Fruit fly (Drosophila melanogaster) whole organism, embryonic: Measurements from ENCODE around the gene swa.

Experiments
- CG10147 ChIP-seq: fragments of 200-800 bp; sonication (Bioruptor generic); optimal IDR thresholded peaks from 2 replicates; lab custom pipeline; 2019; ENCODE audit warnings: missing biosample characterization, mild to moderate bottlenecking, missing genetic modification characterization, moderate library complexity
- CG10979 ChIP-seq: fragments of 200-800 bp; sonication (Bioruptor generic); optimal IDR thresholded peaks from 2 replicates; lab custom pipeline; 2018; ENCODE audit warnings: missing biosample characterization, mild to moderate bottlenecking, missing genetic modification characterization, moderate library complexity
- CG12236 ChIP-seq: fragments of 200-800 bp; sonication (Bioruptor generic); optimal IDR thresholded peaks from 2 replicates; lab custom pipeline; 2016; ENCODE audit warnings: missing biosample characterization, missing genetic modification characterization
- CG14860 ChIP-seq: fragments of 200-800 bp; sonication (Bioruptor generic); IDR thresholded peaks from 3 replicates; pipeline ENCODE4 v1.3.6; 2022; ENCODE audit warnings: missing biosample characterization, missing genetic modification characterization; ENCODE audit not compliant: partially characterized antibody
- CG15269 ChIP-seq: fragments of 200-800 bp; sonication (Bioruptor generic); optimal IDR thresholded peaks from 2 replicates; lab custom pipeline; 2018; ENCODE audit warnings: missing biosample characterization, mild to moderate bottlenecking, missing genetic modification characterization, moderate library complexity
- CG17361 ChIP-seq: fragments of 200-800 bp; sonication (Bioruptor generic); IDR thresholded peaks from 3 replicates; pipeline ENCODE4 v1.3.6; 2022; ENCODE audit warnings: missing biosample characterization, missing genetic modification characterization
- CG17385 ChIP-seq: fragments of 200-800 bp; sonication (Bioruptor generic); optimal IDR thresholded peaks from 3 replicates; lab custom pipeline; 2018; ENCODE audit warnings: missing biosample characterization, mild to moderate bottlenecking, missing genetic modification characterization
- CG3163 ChIP-seq: fragments of 200-800 bp; sonication (Bioruptor generic); optimal IDR thresholded peaks from 3 replicates; lab custom pipeline; 2016; ENCODE audit warnings: missing biosample characterization, missing genetic modification characterization
- CG33213 ChIP-seq: fragments of 200-800 bp; sonication (Bioruptor generic); optimal IDR thresholded peaks from 3 replicates; lab custom pipeline; 2016; ENCODE audit warnings: missing biosample characterization, missing genetic modification characterization
- CG3407 ChIP-seq: fragments of 200-800 bp; sonication (Bioruptor generic); optimal IDR thresholded peaks from 2 replicates; lab custom pipeline; 2018; ENCODE audit warnings: missing biosample characterization, mild to moderate bottlenecking, missing genetic modification characterization
- CG7556 ChIP-seq: fragments of 200-800 bp; sonication (Bioruptor generic); optimal IDR thresholded peaks from 2 replicates; lab custom pipeline; 2017; ENCODE audit warnings: missing biosample characterization, mild to moderate bottlenecking, missing genetic modification characterization
- CG7963 ChIP-seq: fragments of 200-800 bp; sonication (Bioruptor generic); IDR thresholded peaks from 3 replicates; pipeline ENCODE4 v1.3.6; 2022; ENCODE audit warnings: missing biosample characterization, missing genetic modification characterization; ENCODE audit not compliant: partially characterized antibody
- CG8089 ChIP-seq: fragments of 200-800 bp; sonication (Bioruptor generic); optimal IDR thresholded peaks from 3 replicates; lab custom pipeline; 2016; ENCODE audit warnings: missing biosample characterization, missing genetic modification characterization
- CG9876 ChIP-seq: fragments of 200-800 bp; sonication (Bioruptor generic); optimal IDR thresholded peaks from 2 replicates; lab custom pipeline; 2016; ENCODE audit warnings: missing biosample characterization, missing genetic modification characterization
- CG9932 ChIP-seq: fragments of 200-800 bp; sonication (Bioruptor generic); IDR thresholded peaks from 2 replicates; pipeline ENCODE4 v1.3.6; 2022; ENCODE audit warnings: missing biosample characterization, missing genetic modification characterization
- CTCF ChIP-seq: fragments of 200-800 bp; sonication (Bioruptor generic); optimal IDR thresholded peaks from 2 replicates; lab custom pipeline; 2017; ENCODE audit warnings: missing biosample characterization, mild to moderate bottlenecking, missing genetic modification characterization, moderate library complexity
- Dek ChIP-seq: fragments of 200-800 bp; sonication (Bioruptor generic); optimal IDR thresholded peaks from 3 replicates; lab custom pipeline; 2019; ENCODE audit warnings: missing biosample characterization, mild to moderate bottlenecking, missing genetic modification characterization, moderate library complexity
- Dref ChIP-seq: fragments of 200-800 bp; sonication (Bioruptor generic); IDR thresholded peaks from 2 replicates; pipeline ENCODE4 v1.3.6; 2022; ENCODE audit warnings: missing biosample characterization, missing genetic modification characterization
- H15 ChIP-seq: fragments of 200-800 bp; sonication (Bioruptor generic); IDR thresholded peaks from 3 replicates; pipeline ENCODE4 v1.3.6; 2022; ENCODE audit warnings: missing biosample characterization, missing genetic modification characterization
- Kr ChIP-seq: fragments of 200-800 bp; sonication (Bioruptor generic); optimal IDR thresholded peaks from 2 replicates; lab custom pipeline; 2017; ENCODE audit warnings: missing biosample characterization, mild to moderate bottlenecking, missing genetic modification characterization
- MBD-R2 ChIP-seq: fragments of 200-800 bp; sonication (Bioruptor generic); IDR thresholded peaks from 2 replicates; pipeline ENCODE4 v1.3.6; 2022; ENCODE audit warnings: missing biosample characterization, missing genetic modification characterization
- Mad ChIP-seq: fragments of 200-800 bp; sonication (Bioruptor generic); optimal IDR thresholded peaks from 2 replicates; lab custom pipeline; 2016; ENCODE audit warnings: missing biosample characterization, missing genetic modification characterization
- Myb ChIP-seq: fragments of 200-800 bp; sonication (Bioruptor generic); optimal IDR thresholded peaks from 2 replicates; lab custom pipeline; 2016; ENCODE audit warnings: missing biosample characterization, missing genetic modification characterization
- NC2β ChIP-seq: fragments of 200-800 bp; sonication (Bioruptor generic); optimal IDR thresholded peaks from 2 replicates; lab custom pipeline; 2016; ENCODE audit warnings: missing biosample characterization, missing genetic modification characterization
- Nf-YA ChIP-seq: fragments of 200-800 bp; sonication (Bioruptor generic); IDR thresholded peaks from 2 replicates; pipeline ENCODE4 v1.3.6; 2022; ENCODE audit warnings: missing biosample characterization, missing genetic modification characterization
- Vsx1 ChIP-seq: fragments of 200-800 bp; sonication (Bioruptor generic); optimal IDR thresholded peaks from 2 replicates; lab custom pipeline; 2017; ENCODE audit warnings: missing biosample characterization, mild to moderate bottlenecking, missing genetic modification characterization, missing genetic modification reagents
- Xrp1 ChIP-seq: fragments of 200-800 bp; sonication (Bioruptor generic); IDR thresholded peaks from 2 replicates; pipeline ENCODE4 v1.3.6; 2022; ENCODE audit warnings: missing biosample characterization, missing genetic modification characterization
- ato ChIP-seq: fragments of 200-800 bp; sonication (Bioruptor generic); IDR thresholded peaks from 2 replicates; pipeline ENCODE4 v1.3.6; 2022; ENCODE audit warnings: missing biosample characterization, missing genetic modification characterization; ENCODE audit not compliant: partially characterized antibody
- bab2 ChIP-seq: fragments of 200-800 bp; sonication (Bioruptor generic); optimal IDR thresholded peaks from 2 replicates; lab custom pipeline; 2016; ENCODE audit warnings: missing biosample characterization, missing genetic modification characterization
- bbx ChIP-seq: fragments of 200-800 bp; sonication (Bioruptor generic); IDR thresholded peaks from 2 replicates; pipeline ENCODE4 v1.3.6; 2022; ENCODE audit warnings: missing biosample characterization, missing genetic modification characterization; ENCODE audit not compliant: partially characterized antibody
- dpn ChIP-seq, 2 experiments: fragments of 200-800 bp; sonication (Bioruptor generic); optimal IDR thresholded peaks; 3 replicates each; lab custom pipeline; 2016; ENCODE audit warnings: missing biosample characterization in 2 of 2, missing genetic modification characterization in 2 of 2
- ewg ChIP-seq: fragments of 200-800 bp; sonication (Bioruptor generic); optimal IDR thresholded peaks from 3 replicates; lab custom pipeline; 2017; ENCODE audit warnings: mild to moderate bottlenecking, missing biosample characterization, missing genetic modification reagents, missing genetic modification characterization
- grau ChIP-seq: fragments of 200-800 bp; optimal IDR thresholded peaks from 3 replicates; lab custom pipeline; 2019; ENCODE audit warnings: missing biosample characterization, mild to moderate bottlenecking, missing genetic modification characterization, moderate library complexity
- gsb-n ChIP-seq: fragments of 200-800 bp; sonication (Bioruptor generic); optimal IDR thresholded peaks from 3 replicates; lab custom pipeline; 2018; ENCODE audit warnings: missing biosample characterization, mild to moderate bottlenecking, missing genetic modification characterization
- h ChIP-seq: fragments of >200 bp; optimal IDR thresholded peaks from 2 replicates; lab custom pipeline; 2017
- hbn ChIP-seq: fragments of 200-800 bp; sonication (Bioruptor generic); IDR thresholded peaks from 2 replicates; pipeline ENCODE4 v1.3.6; 2022; ENCODE audit warnings: missing biosample characterization, missing genetic modification characterization; ENCODE audit not compliant: partially characterized antibody
- her ChIP-seq: fragments of 200-800 bp; sonication (Bioruptor generic); optimal IDR thresholded peaks from 2 replicates; lab custom pipeline; 2016; ENCODE audit warnings: missing biosample characterization, missing genetic modification characterization
- insv ChIP-seq, 2 experiments: fragments of 200-800 bp; sonication (Bioruptor generic); optimal IDR thresholded peaks; 3 replicates each; lab custom pipeline; 2016 to 2018; ENCODE audit warnings: missing biosample characterization in 2 of 2, missing genetic modification characterization in 2 of 2
- inv ChIP-seq: fragments of 200-800 bp; sonication (Bioruptor generic); IDR thresholded peaks from 2 replicates; pipeline ENCODE4 v1.3.6; 2022; ENCODE audit warnings: missing biosample characterization, missing genetic modification characterization; ENCODE audit not compliant: partially characterized antibody
- luna ChIP-seq: fragments of 200-800 bp; sonication (Bioruptor generic); optimal IDR thresholded peaks from 2 replicates; lab custom pipeline; 2016; ENCODE audit warnings: missing biosample characterization, missing genetic modification characterization
- nom ChIP-seq: fragments of 200-800 bp; sonication (Bioruptor generic); optimal IDR thresholded peaks from 2 replicates; lab custom pipeline; 2017; ENCODE audit warnings: missing biosample characterization, missing genetic modification characterization, mild to moderate bottlenecking, moderate library complexity, missing genetic modification reagents
- phol ChIP-seq: fragments of 200-800 bp; sonication (Bioruptor generic); optimal IDR thresholded peaks from 3 replicates; lab custom pipeline; 2018; ENCODE audit warnings: missing biosample characterization, mild to moderate bottlenecking, missing genetic modification characterization, moderate library complexity
- ranshi ChIP-seq: fragments of 200-800 bp; sonication (Bioruptor generic); IDR thresholded peaks from 2 replicates; pipeline ENCODE4 v1.3.6; 2022; ENCODE audit warnings: missing biosample characterization, missing genetic modification characterization
- sim ChIP-seq: fragments of 200-800 bp; sonication (Bioruptor generic); IDR thresholded peaks from 2 replicates; pipeline ENCODE4 v1.3.6; 2022; ENCODE audit warnings: missing biosample characterization, missing genetic modification characterization
- slp2 ChIP-seq: fragments of 200-800 bp; sonication (Bioruptor generic); optimal IDR thresholded peaks from 2 replicates; lab custom pipeline; 2016; ENCODE audit warnings: missing biosample characterization, missing genetic modification characterization
- stc ChIP-seq: fragments of 200-800 bp; sonication (Bioruptor generic); IDR thresholded peaks from 2 replicates; pipeline ENCODE4 v1.3.6; 2022; ENCODE audit warnings: missing biosample characterization, missing genetic modification characterization
- stwl ChIP-seq: fragments of 200-800 bp; sonication (Bioruptor generic); optimal IDR thresholded peaks from 3 replicates; lab custom pipeline; 2018; ENCODE audit warnings: missing biosample characterization, mild to moderate bottlenecking, missing genetic modification characterization, moderate library complexity
- trem ChIP-seq: fragments of 200-800 bp; optimal IDR thresholded peaks from 3 replicates; lab custom pipeline; 2019; ENCODE audit warnings: missing biosample characterization, mild to moderate bottlenecking, missing genetic modification characterization, moderate library complexity
- trh ChIP-seq: fragments of 200-800 bp; sonication (Bioruptor generic); optimal IDR thresholded peaks from 2 replicates; lab custom pipeline; 2016; ENCODE audit warnings: missing biosample characterization, missing genetic modification characterization
- z ChIP-seq: fragments of 200-800 bp; sonication (Bioruptor generic); IDR thresholded peaks from 3 replicates; pipeline ENCODE4 v1.3.6; 2022; ENCODE audit warnings: missing biosample characterization, missing genetic modification characterization

The swa gene

dm6 chrX:6343786-6344537, 21.5 kb downstream of the swa start (continued):
- TF ChIP-seq CG33213 (no peak), Xrp1 (peak; percentile 68), Dek (tag; lab: Kevin White, UChicago) (no peak), trem (no peak), ewg (GFP tag; lab: Kevin White, UChicago) (peak; percentile 32), CG9876 (no peak), trh (GFP tag; lab: Kevin White, UChicago) (no peak), her (no peak), stc (GFP tag; lab: Robert Waterston, UW) (peak; percentile 76), CG10147 (GFP tag; lab: Kevin White, UChicago) (no peak), CG14860 (GFP tag; lab: Robert Waterston, UW) (no peak), sim (GFP tag; lab: Robert Waterston, UW) (peak; percentile 29; the same call in 1 of the 2 replicates), hbn (GFP tag; lab: Robert Waterston, UW) (no peak), inv (GFP tag; lab: Robert Waterston, UW) (no peak), CG17385 (peak; percentile 25), bbx (GFP tag; lab: Robert Waterston, UW) (no peak), z (0 out of 3 replicates have a peak, but pooled peaks have one; percentile 14), H15 (GFP tag; lab: Robert Waterston, UW) (0 out of 3 replicates have a peak, but pooled peaks have one; percentile 54), MBD-R2 (GFP tag; lab: Robert Waterston, UW) (no peak), Dref (GFP tag; lab: Robert Waterston, UW) (no peak), CG3163 (GFP tag; lab: Kevin White, UChicago) (peak; percentile 31), h (no peak), CG7556 (GFP tag; lab: Kevin White, UChicago) (no peak), nom (GFP tag; lab: Kevin White, UChicago) (peak; percentile 39), Vsx1 (GFP tag; lab: Kevin White, UChicago) (no peak), CG3407 (GFP tag; lab: Kevin White, UChicago) (peak; percentile 51), ranshi (GFP tag; lab: Robert Waterston, UW) (peak; percentile 55; the same call in 1 of the 2 replicates), slp2 (no peak), CG10979 (tag; lab: Kevin White, UChicago) (peak; percentile 31), bab2 (GFP tag; lab: Kevin White, UChicago) (peak; percentile 14), CG7963 (GFP tag; lab: Robert Waterston, UW) (no peak), CG15269 (tag; lab: Kevin White, UChicago) (no peak), Mad (GFP tag; lab: Kevin White, UChicago) (no peak), CTCF (GFP tag; lab: Kevin White, UChicago) (no peak), insv (GFP tag; optimal IDR thresholded peaks at IDR 0.05; lab: Kevin White, UChicago) (no peak), gsb-n (tag; lab: Kevin White, UChicago) (no peak), Nf-YA (GFP tag; lab: Robert Waterston, UW) (0 out of 2 replicates have a peak, but pooled peaks have one; percentile 50), luna (no peak), Myb (GFP tag; lab: Kevin White, UChicago) (no peak), CG9932 (GFP tag; lab: Robert Waterston, UW) (no peak), CG8089 (GFP tag; lab: Kevin White, UChicago) (peak; percentile 9), phol (no peak), CG12236 (GFP tag; lab: Kevin White, UChicago) (no peak), CG17361 (GFP tag; lab: Robert Waterston, UW) (no peak), grau (tag; lab: Kevin White, UChicago) (no peak), dpn (GFP tag; optimal IDR thresholded peaks at IDR 0.05; lab: Kevin White, UChicago) (peak in 1 of 2 experiments; percentile 5), Kr (GFP tag; lab: Kevin White, UChicago) (no peak), NC2β (GFP tag; lab: Kevin White, UChicago) (no peak), stwl (no peak), ato (GFP tag; lab: Robert Waterston, UW) (no peak)
